Fruit fly (Drosophila melanogaster): ENCODE data around the gene CG8745.

Gene CG8745

dm6 chr3L:13865484-13865883 is 1.2 kb downstream of the CG8745 start (continued):
- no peak for TF ChIP-seq chinmo (GFP tag; IDR thresholded peaks at IDR 0.05; ENCODE audit: partially characterized antibody)
- peak; percentile 82 for TF ChIP-seq Lhr (GFP tag; optimal IDR thresholded peaks at IDR 0.05)
- TF ChIP-seq HLH4C (GFP tag; IDR thresholded peaks at IDR 0.05; ENCODE audit: partially characterized antibody) = no peak
- peak; percentile 78 for TF ChIP-seq salm (tag; optimal IDR thresholded peaks at IDR 0.05)
- TF ChIP-seq slbo (GFP tag; IDR thresholded peaks at IDR 0.05) = no peak
- TF ChIP-seq odd (GFP tag; optimal IDR thresholded peaks at IDR 0.05) = peak; percentile 86
- TF ChIP-seq Dfd (GFP tag; optimal IDR thresholded peaks at IDR 0.05) = no peak
- no peak for TF ChIP-seq CG1832 (GFP tag; optimal IDR thresholded peaks at IDR 0.05)
- TF ChIP-seq tx (GFP tag; optimal IDR thresholded peaks at IDR 0.05) = no peak
- TF ChIP-seq CG18262 (tag; optimal IDR thresholded peaks at IDR 0.05) = peak; percentile 78
- peak; percentile 82 for TF ChIP-seq unpg (GFP tag; optimal IDR thresholded peaks at IDR 0.05)
- no peak for TF ChIP-seq amos (GFP tag; IDR thresholded peaks at IDR 0.05; ENCODE audit: partially characterized antibody)
- no peak for TF ChIP-seq CG3847 (GFP tag; IDR thresholded peaks at IDR 0.05)
- no peak for TF ChIP-seq CG2120 (GFP tag; optimal IDR thresholded peaks at IDR 0.05)
- no peak for TF ChIP-seq vnd (GFP tag; IDR thresholded peaks at IDR 0.05; ENCODE audit: partially characterized antibody)
- peak; percentile 46 for TF ChIP-seq sug (tag; optimal IDR thresholded peaks at IDR 0.05)
- peak; percentile 70 for TF ChIP-seq nau (GFP tag; optimal IDR thresholded peaks at IDR 0.05)
- TF ChIP-seq CG2889 (GFP tag; IDR thresholded peaks at IDR 0.05) = no peak
- TF ChIP-seq Side (GFP tag; optimal IDR thresholded peaks at IDR 0.05) = peak; percentile 68
- peak; percentile 5 for TF ChIP-seq maf-S (GFP tag; optimal IDR thresholded peaks at IDR 0.05)
- TF ChIP-seq Lim3 (GFP tag; IDR thresholded peaks at IDR 0.05) = no peak
- TF ChIP-seq CG10654 (GFP tag; optimal IDR thresholded peaks at IDR 0.05) = peak; percentile 66
- TF ChIP-seq dati (GFP tag; IDR thresholded peaks at IDR 0.05) = no peak
- peak; percentile 95 for TF ChIP-seq Kr (GFP tag; optimal IDR thresholded peaks at IDR 0.05)
- no peak for TF ChIP-seq tna (GFP tag; IDR thresholded peaks at IDR 0.05; ENCODE audit: partially characterized antibody)
- TF ChIP-seq al (GFP tag; IDR thresholded peaks at IDR 0.05) = no peak
- peak; percentile 82 for TF ChIP-seq Blimp-1 (GFP tag; optimal IDR thresholded peaks at IDR 0.05)
- TF ChIP-seq ewg (GFP tag; optimal IDR thresholded peaks at IDR 0.05) = peak; percentile 61
- TF ChIP-seq pros (GFP tag; optimal IDR thresholded peaks at IDR 0.05) = no peak
- TF ChIP-seq CG9437 (GFP tag; optimal IDR thresholded peaks at IDR 0.05) = no peak
- peak; percentile 56 for TF ChIP-seq CG7556 (GFP tag; optimal IDR thresholded peaks at IDR 0.05)
- no peak for TF ChIP-seq CG14667 (GFP tag; IDR thresholded peaks at IDR 0.05)
- peak; percentile 50 for TF ChIP-seq exex (tag; optimal IDR thresholded peaks at IDR 0.05)
- TF ChIP-seq Oaz (GFP tag; IDR thresholded peaks at IDR 0.05) = no peak
- no peak for TF ChIP-seq CG30020 (tag; optimal IDR thresholded peaks at IDR 0.05)
- peak; percentile 20 for TF ChIP-seq Fer2 (tag; optimal IDR thresholded peaks at IDR 0.05)
- peak; percentile 92 for TF ChIP-seq gsb-n (tag; optimal IDR thresholded peaks at IDR 0.05)
- peak; percentile 95 for TF ChIP-seq dmrt11E (tag; optimal IDR thresholded peaks at IDR 0.05)
- no peak for TF ChIP-seq CG5953 (GFP tag; IDR thresholded peaks at IDR 0.05)
- no peak for TF ChIP-seq Rfx (GFP tag; IDR thresholded peaks at IDR 0.05)
- TF ChIP-seq CG6175 (GFP tag; IDR thresholded peaks at IDR 0.05) = no peak
- no peak for TF ChIP-seq Nf-YC (tag; optimal IDR thresholded peaks at IDR 0.05)
- TF ChIP-seq Chrac-16 (GFP tag; optimal IDR thresholded peaks at IDR 0.05) = no peak
- TF ChIP-seq Mes4 (GFP tag; optimal IDR thresholded peaks at IDR 0.05) = peak; percentile 69
- TF ChIP-seq vfl (GFP tag; optimal IDR thresholded peaks at IDR 0.05) = no peak
- TF ChIP-seq ro (GFP tag; IDR thresholded peaks at IDR 0.05) = no peak
- TF ChIP-seq nom (GFP tag; optimal IDR thresholded peaks at IDR 0.05) = no peak
- TF ChIP-seq CG7372 (GFP tag; IDR thresholded peaks at IDR 0.05) = no peak
- peak; percentile 87 for TF ChIP-seq CG8924 (tag; optimal IDR thresholded peaks at IDR 0.05)
- no peak for TF ChIP-seq gcm2 (GFP tag; optimal IDR thresholded peaks at IDR 0.05)
- peak; percentile 38; the same call in 1 of the 3 replicates for TF ChIP-seq otp (GFP tag; IDR thresholded peaks at IDR 0.05)

All from whole organism, embryonic.